Worm (Caenorhabditis elegans) whole organism, midembryonic: ENCODE data around the gene Y53G8AR.8.
A peak's percentile ranks its signal among the peaks of the same experiment; 100 is the strongest.

Experiments
- T22C8.4 ChIP-seq: fragments of 200-800 bp; sonication (Bioruptor generic); IDR thresholded peaks from 2 replicates; pipeline ENCODE4 v1.3.6; 2022; ENCODE audit warnings: missing genetic modification characterization, missing compliant biosample characterization
- cog-1 ChIP-seq: sonication (generic microtip); optimal IDR thresholded peaks from 2 replicates; lab custom pipeline; 2016; ENCODE audit warnings: missing genetic modification characterization, missing compliant biosample characterization
- flt-1 ChIP-seq: fragments of 200-800 bp; sonication (Bioruptor generic); IDR thresholded peaks from 2 replicates; pipeline ENCODE4 v1.3.6; 2022; ENCODE audit warnings: missing genetic modification characterization, missing compliant biosample characterization
- med-1 ChIP-seq: sonication (generic microtip); optimal IDR thresholded peaks from 2 replicates; lab custom pipeline; 2017; ENCODE audit warnings: missing genetic modification characterization, mild to moderate bottlenecking, missing compliant biosample characterization, antibody characterized with exemption, missing genetic modification reagents; ENCODE audit not compliant: insufficient read depth
- ref-1 ChIP-seq: fragments of 200-800 bp; sonication (Bioruptor generic); conservative IDR thresholded peaks from 2 replicates; pipeline ENCODE4 v1.3.6; 2022; ENCODE audit warnings: missing genetic modification reagents, missing genetic modification characterization, missing compliant biosample characterization
- ztf-23 ChIP-seq: fragments of 200-800 bp; sonication (Bioruptor generic); IDR thresholded peaks from 2 replicates; pipeline ENCODE4 v1.3.6; 2022; ENCODE audit warnings: missing genetic modification reagents, missing genetic modification characterization, missing compliant biosample characterization

- TF ChIP-seq flt-1 (no peak), med-1 (GFP tag; lab: Kevin White, UChicago) (no peak), ref-1 (GFP tag; lab: Robert Waterston, UW) (no peak), ztf-23 (GFP tag; lab: Robert Waterston, UW) (0 out of 2 replicates have a peak, but pooled peaks have one; percentile 39), cog-1 (peak; percentile 55), T22C8.4 (GFP tag; lab: Robert Waterston, UW) (no peak)
Measured at ce11 chrIII:3279304-3279703, 14.8 kb downstream of the Y53G8AR.8 start.
